Worm (Caenorhabditis elegans) whole organism, mixed stage, embryonic: ENCODE data around the gene nhr-40.

Source experiments
- M03D4.4 ChIP-seq: sonication (generic microtip); optimal IDR thresholded peaks from 2 replicates; lab custom pipeline; 2017; ENCODE audit warnings: mild to moderate bottlenecking, missing genetic modification characterization, missing compliant biosample characterization
- bed-3 ChIP-seq: fragments of 200-800 bp; sonication (Bioruptor generic); optimal IDR thresholded peaks from 3 replicates; lab custom pipeline; 2018; ENCODE audit warnings: mild to moderate bottlenecking, missing genetic modification characterization, moderate library complexity, missing compliant biosample characterization
- blmp-1 ChIP-seq: fragments of 150-350 bp; optimal IDR thresholded peaks from 2 replicates; lab custom pipeline; 2014; ENCODE audit warnings: missing biosample characterization, missing genetic modification characterization
- ceh-43 ChIP-seq: fragments of 200-800 bp; sonication (Bioruptor generic); optimal IDR thresholded peaks from 2 replicates; lab custom pipeline; 2018; ENCODE audit warnings: mild to moderate bottlenecking, missing genetic modification characterization, moderate library complexity, missing compliant biosample characterization
- ceh-83 ChIP-seq: fragments of 200-800 bp; sonication (Bioruptor generic); optimal IDR thresholded peaks from 2 replicates; lab custom pipeline; 2018; ENCODE audit warnings: mild to moderate bottlenecking, missing genetic modification characterization, missing compliant biosample characterization
- ces-1 ChIP-seq: fragments of 150-350 bp; optimal IDR thresholded peaks from 2 replicates; lab custom pipeline; 2014; ENCODE audit warnings: missing biosample characterization, missing genetic modification reagents, missing genetic modification characterization
- cnd-1 ChIP-seq: fragments of 200-800 bp; sonication (Bioruptor generic); optimal IDR thresholded peaks from 2 replicates; lab custom pipeline; 2018; ENCODE audit warnings: mild to moderate bottlenecking, missing genetic modification characterization, missing compliant biosample characterization
- drap-1 ChIP-seq: fragments of 200-800 bp; sonication (Bioruptor generic); optimal IDR thresholded peaks from 3 replicates; lab custom pipeline; 2018; ENCODE audit warnings: mild to moderate bottlenecking, missing genetic modification characterization, missing compliant biosample characterization
- elt-1 ChIP-seq: sonication (generic microtip); optimal IDR thresholded peaks from 2 replicates; lab custom pipeline; 2017; ENCODE audit warnings: missing genetic modification characterization, mild to moderate bottlenecking, missing compliant biosample characterization, antibody characterized with exemption, moderate library complexity, borderline replicate concordance; ENCODE audit not compliant: insufficient read depth
- flh-1 ChIP-seq: fragments of 200-800 bp; sonication (Bioruptor generic); optimal IDR thresholded peaks from 2 replicates; lab custom pipeline; 2018; ENCODE audit warnings: mild to moderate bottlenecking, missing genetic modification characterization, moderate library complexity, missing compliant biosample characterization
- hlh-1 ChIP-seq: fragments of 150-350 bp; optimal IDR thresholded peaks from 2 replicates; lab custom pipeline; 2014; ENCODE audit warnings: missing biosample characterization, missing genetic modification reagents, missing genetic modification characterization
- lin-32 ChIP-seq: fragments of 200-800 bp; sonication (Bioruptor generic); optimal IDR thresholded peaks from 2 replicates; lab custom pipeline; 2018; ENCODE audit warnings: mild to moderate bottlenecking, missing genetic modification characterization, missing compliant biosample characterization
- mab-5 ChIP-seq: fragments of 150-350 bp; optimal IDR thresholded peaks from 2 replicates; lab custom pipeline; 2014; ENCODE audit warnings: missing biosample characterization, missing genetic modification characterization
- mep-1 ChIP-seq: fragments of 150-350 bp; optimal IDR thresholded peaks from 2 replicates; lab custom pipeline; 2017; ENCODE audit warnings: missing biosample characterization, missing genetic modification reagents, missing genetic modification characterization, inconsistent platforms
- mls-2 ChIP-seq: sonication (generic microtip); optimal IDR thresholded peaks from 2 replicates; lab custom pipeline; 2016; ENCODE audit warnings: mild to moderate bottlenecking, missing genetic modification characterization, moderate library complexity, missing compliant biosample characterization
- nhr-237 ChIP-seq: fragments of 150-350 bp; optimal IDR thresholded peaks from 2 replicates; lab custom pipeline; 2014; ENCODE audit warnings: missing biosample characterization, missing genetic modification characterization
- pha-4 ChIP-seq: fragments of 150-350 bp; optimal IDR thresholded peaks from 2 replicates; lab custom pipeline; 2018; ENCODE audit warnings: missing biosample characterization, missing genetic modification reagents, missing genetic modification characterization
- sem-2 ChIP-seq: fragments of 200-800 bp; sonication (Bioruptor generic); optimal IDR thresholded peaks from 2 replicates; lab custom pipeline; 2018; ENCODE audit warnings: mild to moderate bottlenecking, missing genetic modification characterization, missing compliant biosample characterization
- snpc-4 ChIP-seq: fragments of 150-350 bp; optimal IDR thresholded peaks from 2 replicates; lab custom pipeline; 2014; ENCODE audit warnings: missing biosample characterization, missing genetic modification characterization
- sptf-1 ChIP-seq: sonication (generic microtip); optimal IDR thresholded peaks from 2 replicates; lab custom pipeline; 2017; ENCODE audit warnings: mild to moderate bottlenecking, missing genetic modification characterization, moderate library complexity, missing compliant biosample characterization
- tbx-8 ChIP-seq: fragments of 200-800 bp; sonication (Bioruptor generic); optimal IDR thresholded peaks from 2 replicates; lab custom pipeline; 2018; ENCODE audit warnings: mild to moderate bottlenecking, missing genetic modification characterization, moderate library complexity, missing compliant biosample characterization
- unc-120 ChIP-seq: sonication (generic microtip); optimal IDR thresholded peaks from 2 replicates; lab custom pipeline; 2017; ENCODE audit warnings: missing genetic modification characterization, missing compliant biosample characterization; ENCODE audit not compliant: poor library complexity, severe bottlenecking
- unc-39 ChIP-seq: fragments of 150-350 bp; optimal IDR thresholded peaks from 2 replicates; lab custom pipeline; 2014; ENCODE audit warnings: missing biosample characterization, missing genetic modification characterization
- unc-62 ChIP-seq: fragments of 150-350 bp; optimal IDR thresholded peaks from 2 replicates; lab custom pipeline; 2014; ENCODE audit warnings: missing biosample characterization, missing genetic modification reagents, missing genetic modification characterization
- zip-8 ChIP-seq: fragments of 150-350 bp; optimal IDR thresholded peaks from 2 replicates; lab custom pipeline; 2014; ENCODE audit warnings: missing biosample characterization, missing genetic modification characterization

The nhr-40 gene

ce11 chrX:2626153-2626552 is 32.4 kb downstream of the nhr-40 start:
- TF ChIP-seq snpc-4 (tag; lab: Kevin White, UChicago) = no peak
- no peak for TF ChIP-seq unc-62 (GFP tag; lab: Kevin White, UChicago)
- no peak for TF ChIP-seq mab-5
- TF ChIP-seq tbx-8 (GFP tag; lab: Kevin White, UChicago) = no peak
- TF ChIP-seq ces-1 (GFP tag; lab: Kevin White, UChicago) = no peak
- TF ChIP-seq unc-120 (tag; lab: Kevin White, UChicago) = no peak
- TF ChIP-seq pha-4 (tag; lab: Kevin White, UChicago) = no peak
- no peak for TF ChIP-seq sem-2 (GFP tag; lab: Kevin White, UChicago)
- TF ChIP-seq nhr-237 (tag; lab: Kevin White, UChicago) = no peak
- no peak for TF ChIP-seq unc-39

DNA sequence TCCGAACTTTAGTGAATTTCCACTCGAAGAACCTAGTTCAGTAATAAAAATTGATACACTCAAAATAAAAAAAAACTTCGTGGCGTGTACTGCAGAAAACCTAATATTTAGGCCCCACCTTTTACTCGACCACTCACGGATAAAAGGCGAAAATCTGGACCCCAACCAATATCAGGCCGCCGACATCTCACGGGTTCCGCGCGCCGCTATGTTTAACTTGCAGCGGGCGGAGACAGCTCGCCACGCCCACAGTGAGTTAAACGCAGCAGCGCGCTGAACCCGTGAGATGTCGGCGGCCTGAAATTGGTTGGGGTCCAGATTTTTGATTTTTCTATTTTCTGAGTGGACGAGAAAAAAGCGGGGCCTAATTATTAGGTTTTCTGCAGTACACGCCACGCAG is 39.1 kb downstream of the nhr-40 start:
- no peak for TF ChIP-seq bed-3
- no peak for TF ChIP-seq snpc-4 (tag; lab: Kevin White, UChicago)
- TF ChIP-seq sptf-1 (tag; lab: Kevin White, UChicago) = no peak
- TF ChIP-seq drap-1 (GFP tag; lab: Kevin White, UChicago) = no peak
- TF ChIP-seq ceh-43 = no peak
- no peak for TF ChIP-seq lin-32 (GFP tag; lab: Kevin White, UChicago)
- TF ChIP-seq tbx-8 (GFP tag; lab: Kevin White, UChicago) = no peak
- no peak for TF ChIP-seq blmp-1 (tag; lab: Kevin White, UChicago)
- no peak for TF ChIP-seq elt-1 (tag; lab: Kevin White, UChicago)
- TF ChIP-seq mep-1 (tag; lab: Kevin White, UChicago) = no peak
- no peak for TF ChIP-seq unc-62 (GFP tag; lab: Kevin White, UChicago)
- no peak for TF ChIP-seq M03D4.4 (tag; lab: Kevin White, UChicago)
- no peak for TF ChIP-seq zip-8 (tag; lab: Kevin White, UChicago)
- no peak for TF ChIP-seq flh-1 (GFP tag; lab: Kevin White, UChicago)
- TF ChIP-seq cnd-1 (tag; lab: Kevin White, UChicago) = no peak
- no peak for TF ChIP-seq nhr-237 (tag; lab: Kevin White, UChicago)
- no peak for TF ChIP-seq mls-2 (tag; lab: Kevin White, UChicago)
- no peak for TF ChIP-seq unc-39

DNA sequence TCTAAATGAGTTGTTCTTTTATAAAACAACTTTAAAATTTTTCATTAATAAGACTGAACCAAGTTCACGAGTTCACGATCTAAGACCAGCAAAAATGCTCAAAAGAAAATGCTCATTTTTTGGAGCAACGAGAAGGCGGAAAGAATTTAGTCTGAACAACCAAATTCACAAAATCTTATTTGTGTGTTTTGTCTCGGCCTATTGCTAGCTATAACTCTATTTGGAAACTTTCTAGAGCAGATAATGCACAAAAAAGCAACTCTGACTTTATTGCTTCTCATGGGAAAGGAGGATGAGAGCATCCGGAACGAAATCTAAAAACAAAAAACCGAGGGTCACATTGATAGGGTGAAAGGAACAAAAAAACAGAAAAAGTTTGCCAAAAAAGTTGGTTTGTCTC is 46.8 kb downstream of the nhr-40 start:
- TF ChIP-seq ces-1 (GFP tag; lab: Kevin White, UChicago) (peak; percentile 36), hlh-1 (tag; lab: Kevin White, UChicago) (no peak)

- TF ChIP-seq unc-62 (GFP tag; lab: Kevin White, UChicago) (no peak), sem-2 (GFP tag; lab: Kevin White, UChicago) (no peak), ceh-83 (GFP tag; lab: Kevin White, UChicago) (no peak)
These were observed 47.3 kb downstream of the nhr-40 start for ce11 chrX:2641094-2641493.

DNA sequence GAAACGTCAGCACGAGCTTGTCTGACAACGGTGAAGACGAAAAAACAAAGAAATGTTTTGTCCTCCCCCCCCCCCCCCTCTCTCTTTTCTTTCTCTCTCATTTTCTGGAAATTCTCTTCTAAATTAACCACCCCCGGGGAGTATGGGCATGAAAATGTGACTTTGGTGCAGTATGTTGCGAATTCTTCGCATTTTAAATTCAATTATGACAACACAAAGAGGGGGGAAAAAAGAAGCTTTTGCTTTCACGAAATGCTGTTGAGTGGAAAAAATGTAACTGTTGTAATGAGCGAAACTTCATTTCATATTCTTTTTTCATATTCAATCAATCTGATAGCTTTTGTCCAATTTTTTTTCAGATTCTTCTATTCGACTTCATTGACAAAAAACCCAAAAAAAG is 60.5 kb downstream of the nhr-40 start:
- peak; percentile 84 for TF ChIP-seq ces-1 (GFP tag; lab: Kevin White, UChicago)
- TF ChIP-seq pha-4 (tag; lab: Kevin White, UChicago) = no peak
- no peak for TF ChIP-seq ceh-83 (GFP tag; lab: Kevin White, UChicago)
- TF ChIP-seq, all 35 proteins: peak for 1
